Fruit fly (Drosophila melanogaster) whole organism, prepupa: Measurements from ENCODE around the gene CG33702.

ENCODE experiments used
- Blimp-1 ChIP-seq: fragments of 200-800 bp; sonication (Bioruptor generic); optimal IDR thresholded peaks from 3 replicates; lab custom pipeline; 2017; ENCODE audit warnings: missing biosample characterization, missing genetic modification characterization, mild to moderate bottlenecking, moderate library complexity, missing genetic modification reagents
- CG10669 ChIP-seq: fragments of 200-800 bp; sonication (Bioruptor generic); optimal IDR thresholded peaks from 3 replicates; lab custom pipeline; 2018; ENCODE audit warnings: missing biosample characterization, mild to moderate bottlenecking, missing genetic modification characterization, moderate library complexity
- CG11294 ChIP-seq: fragments of 200-800 bp; sonication (Bioruptor generic); IDR thresholded peaks from 2 replicates; pipeline ENCODE4 v1.3.6; 2022; ENCODE audit warnings: missing biosample characterization, missing genetic modification characterization
- CG15336 ChIP-seq: fragments of 200-800 bp; sonication (Bioruptor generic); IDR thresholded peaks from 2 replicates; pipeline ENCODE4 v1.3.6; 2022; ENCODE audit warnings: missing biosample characterization, missing genetic modification characterization
- CG1621 ChIP-seq: fragments of 200-800 bp; sonication (Bioruptor generic); optimal IDR thresholded peaks from 3 replicates; lab custom pipeline; 2018; ENCODE audit warnings: missing biosample characterization, mild to moderate bottlenecking, missing genetic modification characterization
- CG16779 ChIP-seq: fragments of 200-800 bp; sonication (Bioruptor generic); optimal IDR thresholded peaks from 3 replicates; lab custom pipeline; 2017; ENCODE audit warnings: missing biosample characterization, mild to moderate bottlenecking, missing genetic modification characterization
- CG3032 ChIP-seq: fragments of 200-800 bp; optimal IDR thresholded peaks from 2 replicates; lab custom pipeline; 2019; ENCODE audit warnings: missing biosample characterization, mild to moderate bottlenecking, missing genetic modification characterization, moderate library complexity
- CG32006 ChIP-seq: fragments of 200-800 bp; sonication (Bioruptor generic); optimal IDR thresholded peaks from 3 replicates; lab custom pipeline; 2017; ENCODE audit warnings: missing biosample characterization, mild to moderate bottlenecking, missing genetic modification characterization
- CG3919 ChIP-seq: fragments of 200-800 bp; sonication (Bioruptor generic); optimal IDR thresholded peaks from 3 replicates; lab custom pipeline; 2016; ENCODE audit warnings: missing biosample characterization, missing genetic modification characterization
- CG4318 ChIP-seq: fragments of 200-800 bp; sonication (Bioruptor generic); optimal IDR thresholded peaks from 3 replicates; lab custom pipeline; 2017; ENCODE audit warnings: missing biosample characterization, mild to moderate bottlenecking, missing genetic modification characterization
- CG6163 ChIP-seq: fragments of 200-800 bp; sonication (Bioruptor generic); IDR thresholded peaks from 3 replicates; pipeline ENCODE4 v1.3.6; 2022; ENCODE audit warnings: missing biosample characterization, missing genetic modification characterization
- CG6276 ChIP-seq: fragments of 200-800 bp; sonication (Bioruptor generic); optimal IDR thresholded peaks from 2 replicates; lab custom pipeline; 2017; ENCODE audit warnings: missing biosample characterization, mild to moderate bottlenecking, missing genetic modification characterization
- CG6792 ChIP-seq: fragments of 200-800 bp; sonication (Bioruptor generic); optimal IDR thresholded peaks from 3 replicates; lab custom pipeline; 2016; ENCODE audit warnings: missing biosample characterization, missing genetic modification characterization
- CG6808 ChIP-seq: fragments of 200-800 bp; sonication (Bioruptor generic); optimal IDR thresholded peaks from 3 replicates; lab custom pipeline; 2017; ENCODE audit warnings: missing biosample characterization, missing genetic modification characterization, mild to moderate bottlenecking, moderate library complexity, missing genetic modification reagents
- CG6854 ChIP-seq: fragments of 200-800 bp; sonication (Bioruptor generic); optimal IDR thresholded peaks from 2 replicates; lab custom pipeline; 2017; ENCODE audit warnings: missing biosample characterization, mild to moderate bottlenecking, missing genetic modification characterization
- CG8119 ChIP-seq: fragments of 200-800 bp; sonication (Bioruptor generic); IDR thresholded peaks from 3 replicates; pipeline ENCODE4 v1.3.6; 2022; ENCODE audit warnings: missing biosample characterization, missing genetic modification characterization
- CG8319 ChIP-seq: fragments of 200-800 bp; sonication (Bioruptor generic); optimal IDR thresholded peaks from 3 replicates; lab custom pipeline; 2016; ENCODE audit warnings: missing biosample characterization, missing genetic modification characterization
- CG8632 ChIP-seq: fragments of 200-800 bp; sonication (Bioruptor generic); optimal IDR thresholded peaks from 3 replicates; lab custom pipeline; 2016; ENCODE audit warnings: missing biosample characterization, missing genetic modification characterization
- Eip75B ChIP-seq: fragments of 200-800 bp; sonication (Bioruptor generic); optimal IDR thresholded peaks from 3 replicates; lab custom pipeline; 2016; ENCODE audit warnings: missing biosample characterization, missing genetic modification characterization
- Eip78C ChIP-seq: fragments of 200-800 bp; sonication (Bioruptor generic); peaks from one replicate; lab custom pipeline; 2016; ENCODE audit warnings: missing biosample characterization, missing genetic modification characterization
- Eip93F ChIP-seq: fragments of 200-800 bp; sonication (Bioruptor generic); optimal IDR thresholded peaks from 2 replicates; lab custom pipeline; 2016; ENCODE audit warnings: missing biosample characterization, mild to moderate bottlenecking, missing genetic modification characterization
- Ets21C ChIP-seq: fragments of 200-800 bp; sonication (Bioruptor generic); optimal IDR thresholded peaks from 3 replicates; lab custom pipeline; 2016; ENCODE audit warnings: missing biosample characterization, missing genetic modification characterization
- Hr38 ChIP-seq: sonication (Bioruptor generic); optimal IDR thresholded peaks from 2 replicates; lab custom pipeline; 2016; ENCODE audit warnings: missing biosample characterization, missing genetic modification characterization
- Lpt ChIP-seq: fragments of 200-800 bp; sonication (Bioruptor generic); optimal IDR thresholded peaks from 3 replicates; lab custom pipeline; 2016; ENCODE audit warnings: missing biosample characterization, missing genetic modification characterization
- OdsH ChIP-seq: fragments of 200-800 bp; sonication (Bioruptor generic); optimal IDR thresholded peaks from 3 replicates; lab custom pipeline; 2016; ENCODE audit warnings: missing biosample characterization, missing genetic modification characterization
- Smox ChIP-seq: fragments of 200-800 bp; sonication (Bioruptor generic); optimal IDR thresholded peaks from 3 replicates; lab custom pipeline; 2016; ENCODE audit warnings: missing biosample characterization, missing genetic modification characterization
- Sox102F ChIP-seq: fragments of 200-800 bp; sonication (Bioruptor generic); optimal IDR thresholded peaks from 2 replicates; lab custom pipeline; 2016; ENCODE audit warnings: missing biosample characterization, mild to moderate bottlenecking, missing genetic modification characterization
- Sox14 ChIP-seq: fragments of 200-800 bp; sonication (Bioruptor generic); optimal IDR thresholded peaks from 3 replicates; lab custom pipeline; 2016; ENCODE audit warnings: missing biosample characterization, missing genetic modification characterization
- achi ChIP-seq: fragments of 200-800 bp; sonication (Bioruptor generic); optimal IDR thresholded peaks from 3 replicates; lab custom pipeline; 2016; ENCODE audit warnings: missing biosample characterization, missing genetic modification characterization
- cyc ChIP-seq: fragments of 200-800 bp; sonication (Bioruptor generic); optimal IDR thresholded peaks from 3 replicates; lab custom pipeline; 2016; ENCODE audit warnings: missing biosample characterization, missing genetic modification characterization
- dsx ChIP-seq: fragments of 200-800 bp; optimal IDR thresholded peaks from 3 replicates; lab custom pipeline; 2019; ENCODE audit warnings: missing biosample characterization, mild to moderate bottlenecking, missing genetic modification characterization, moderate library complexity; ENCODE audit not compliant: poor library complexity, severe bottlenecking
- eg ChIP-seq: fragments of 200-800 bp; sonication (Bioruptor generic); IDR thresholded peaks from 3 replicates; pipeline ENCODE4 v1.3.6; 2022; ENCODE audit warnings: missing biosample characterization, missing genetic modification characterization
- esn ChIP-seq: fragments of 200-800 bp; sonication (Bioruptor generic); optimal IDR thresholded peaks from 2 replicates; lab custom pipeline; 2016; ENCODE audit warnings: missing biosample characterization, mild to moderate bottlenecking, missing genetic modification characterization, moderate library complexity
- fd59A ChIP-seq: fragments of 200-800 bp; sonication (Bioruptor generic); optimal IDR thresholded peaks from 2 replicates; lab custom pipeline; 2017; ENCODE audit warnings: missing biosample characterization, mild to moderate bottlenecking, missing genetic modification characterization, missing genetic modification reagents
- fd85E ChIP-seq: fragments of 200-800 bp; sonication (Bioruptor generic); optimal IDR thresholded peaks from 3 replicates; lab custom pipeline; 2016; ENCODE audit warnings: missing biosample characterization, missing genetic modification characterization
- net ChIP-seq: fragments of 200-800 bp; sonication (Bioruptor generic); optimal IDR thresholded peaks from 3 replicates; lab custom pipeline; 2016; ENCODE audit warnings: missing biosample characterization, missing genetic modification characterization
- pdm3 ChIP-seq: fragments of 200-800 bp; sonication (Bioruptor generic); optimal IDR thresholded peaks from 3 replicates; lab custom pipeline; 2016; ENCODE audit warnings: missing biosample characterization, missing genetic modification characterization
- spab ChIP-seq: fragments of 200-800 bp; sonication (Bioruptor generic); optimal IDR thresholded peaks from 2 replicates; lab custom pipeline; 2017; ENCODE audit warnings: missing biosample characterization, mild to moderate bottlenecking, missing genetic modification characterization, missing genetic modification reagents
- ss ChIP-seq, 2 experiments: fragments of 200-800 bp; sonication (Bioruptor generic); optimal IDR thresholded peaks; 2 replicates in 1 of 2; 3 replicates in 1 of 2; lab custom pipeline; 2017 to 2018; ENCODE audit warnings: mild to moderate bottlenecking in 2 of 2, missing biosample characterization in 2 of 2, missing genetic modification characterization in 2 of 2, moderate library complexity in 1 of 2
- svp ChIP-seq: fragments of 200-800 bp; sonication (Bioruptor generic); peaks from one replicate; lab custom pipeline; 2016; ENCODE audit warnings: missing biosample characterization, missing genetic modification characterization
- vri ChIP-seq: fragments of 200-800 bp; sonication (Bioruptor generic); optimal IDR thresholded peaks from 3 replicates; lab custom pipeline; 2016; ENCODE audit warnings: missing biosample characterization, mild to moderate bottlenecking, missing genetic modification characterization

The CG33702 gene

DNA sequence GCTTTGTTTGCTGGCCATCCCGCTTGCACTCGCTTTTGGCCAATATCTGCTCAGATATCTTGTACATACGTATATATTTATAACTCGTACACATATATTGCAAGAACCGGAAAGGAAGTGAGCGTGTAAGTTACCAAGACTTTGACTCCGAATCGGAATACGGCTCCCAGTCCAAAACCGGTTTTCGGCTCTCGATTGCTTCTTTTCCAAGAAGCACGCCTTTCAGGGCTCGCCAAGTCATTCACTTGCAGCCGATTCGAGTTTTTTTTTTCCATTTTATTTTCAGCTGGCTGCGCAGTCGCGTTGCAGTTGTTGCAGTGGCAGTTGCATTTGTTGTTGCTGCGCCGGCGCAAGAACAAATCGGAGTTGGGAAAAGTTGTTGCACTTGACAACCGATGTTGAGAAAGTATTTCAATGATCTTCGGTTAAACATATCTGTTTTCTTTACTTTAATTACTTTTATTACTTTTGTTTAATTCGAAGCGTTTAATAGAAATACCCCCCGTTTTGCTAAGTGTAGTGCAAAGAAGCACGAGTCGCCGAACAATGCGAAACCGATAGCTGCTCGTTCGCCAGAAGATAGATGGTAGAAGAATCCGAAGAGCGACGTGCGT, 36.6 kb upstream of the CG33702 start (continued):
- TF ChIP-seq CG4318 (GFP tag; lab: Kevin White, UChicago) (no peak), vri (GFP tag; lab: Kevin White, UChicago) (no peak), CG8119 (GFP tag; lab: Robert Waterston, UW) (peak; percentile 75), svp (GFP tag; lab: Kevin White, UChicago) (peak; percentile 91), net (GFP tag; lab: Kevin White, UChicago) (peak; percentile 51), CG32006 (GFP tag; lab: Kevin White, UChicago) (peak; percentile 68), CG6808 (GFP tag; lab: Kevin White, UChicago) (peak; percentile 82), Smox (GFP tag; lab: Kevin White, UChicago) (peak; percentile 55), Sox102F (no peak), spab (GFP tag; lab: Kevin White, UChicago) (peak; percentile 73), CG8632 (GFP tag; lab: Kevin White, UChicago) (peak; percentile 19), fd85E (GFP tag; lab: Kevin White, UChicago) (no peak), CG8319 (peak; percentile 46), Eip75B (peak; percentile 76), CG10669 (GFP tag; lab: Kevin White, UChicago) (peak; percentile 81), cyc (GFP tag; lab: Kevin White, UChicago) (peak; percentile 62), achi (GFP tag; lab: Kevin White, UChicago) (peak; percentile 55), CG15336 (GFP tag; lab: Robert Waterston, UW) (peak; percentile 63), CG6854 (GFP tag; lab: Kevin White, UChicago) (no peak), CG3919 (GFP tag; lab: Kevin White, UChicago) (peak; percentile 78)
- TF ChIP-seq, all 60 proteins: peak for 51

- TF ChIP-seq net (GFP tag; lab: Kevin White, UChicago) (no peak), CG8319 (no peak), Sox14 (GFP tag; lab: Kevin White, UChicago) (no peak), Hr38 (GFP tag; lab: Kevin White, UChicago) (no peak), Sox102F (no peak), CG11294 (no peak), CG8119 (GFP tag; lab: Robert Waterston, UW) (0 out of 3 replicates have a peak, but pooled peaks have one; percentile 13), Eip93F (no peak), CG8632 (GFP tag; lab: Kevin White, UChicago) (no peak), CG6808 (GFP tag; lab: Kevin White, UChicago) (peak; percentile 5), CG15336 (GFP tag; lab: Robert Waterston, UW) (no peak), CG16779 (no peak), CG32006 (GFP tag; lab: Kevin White, UChicago) (no peak), dsx (GFP tag; lab: Kevin White, UChicago) (peak; percentile 24), CG6792 (no peak), Blimp-1 (GFP tag; lab: Kevin White, UChicago) (no peak), Lpt (GFP tag; lab: Kevin White, UChicago) (no peak), CG6854 (GFP tag; lab: Kevin White, UChicago) (no peak)
Observed at dm6 chr3L:9548800-9549199, 35.6 kb upstream of the CG33702 start.

dm6 chr3L:9547910-9548309, 34.7 kb upstream of the CG33702 start:
- TF ChIP-seq eg (GFP tag; lab: Robert Waterston, UW) (no peak), Blimp-1 (GFP tag; lab: Kevin White, UChicago) (peak; percentile 13)

- TF ChIP-seq esn (GFP tag; lab: Kevin White, UChicago) (no peak), CG6163 (GFP tag; lab: Robert Waterston, UW) (peak; percentile 65; the same call in 2 of the 3 replicates), cyc (GFP tag; lab: Kevin White, UChicago) (no peak), CG6808 (GFP tag; lab: Kevin White, UChicago) (no peak), CG3919 (GFP tag; lab: Kevin White, UChicago) (peak; percentile 35), net (GFP tag; lab: Kevin White, UChicago) (peak; percentile 47), svp (GFP tag; lab: Kevin White, UChicago) (peak; percentile 64), CG1621 (peak; percentile 14), achi (GFP tag; lab: Kevin White, UChicago) (peak; percentile 25), CG15336 (GFP tag; lab: Robert Waterston, UW) (peak; percentile 66; the same call in 1 of the 2 replicates), Blimp-1 (GFP tag; lab: Kevin White, UChicago) (peak; percentile 99), CG6276 (GFP tag; lab: Kevin White, UChicago) (peak; percentile 69), pdm3 (GFP tag; lab: Kevin White, UChicago) (no peak), CG8319 (no peak), Eip78C (peak; percentile 62), eg (GFP tag; lab: Robert Waterston, UW) (peak; percentile 64; the same call in 1 of the 3 replicates), CG10669 (GFP tag; lab: Kevin White, UChicago) (no peak), ss (GFP tag; optimal IDR thresholded peaks at IDR 0.05; lab: Kevin White, UChicago) (peak; percentile 31 to 33), fd85E (GFP tag; lab: Kevin White, UChicago) (peak; percentile 30), Eip75B (peak; percentile 39), CG3032 (tag; lab: Kevin White, UChicago) (no peak), CG6854 (GFP tag; lab: Kevin White, UChicago) (peak; percentile 89), Ets21C (no peak), fd59A (GFP tag; lab: Kevin White, UChicago) (no peak), OdsH (GFP tag; lab: Kevin White, UChicago) (peak; percentile 3), CG32006 (GFP tag; lab: Kevin White, UChicago) (peak; percentile 19)
Observed at dm6 chr3L:9546875-9547324, 33.7 kb upstream of the CG33702 start, which contains the start of gene CG42673. TSS of gene CG42673 (plus strand) at chr3L:9547220.
